Worm (Caenorhabditis elegans): ENCODE measurements around the gene pno-1.

- TF ChIP-seq ztf-18 (tag; optimal IDR thresholded peaks at IDR 0.05) (no peak), snpc-4 (GFP tag; optimal IDR thresholded peaks at IDR 0.05) (no peak), snpc-4 (tag; optimal IDR thresholded peaks at IDR 0.05) (no peak), ceh-79 (tag; optimal IDR thresholded peaks at IDR 0.05) (no peak), F57A8.1 (GFP tag; optimal IDR thresholded peaks at IDR 0.05) (no peak), unc-130 (GFP tag; optimal IDR thresholded peaks at IDR 0.05) (no peak), ama-1 (optimal IDR thresholded peaks at IDR 0.05) (no peak), ama-1 (GFP tag; optimal IDR thresholded peaks at IDR 0.05) (no peak), hrde-1 (tag; optimal IDR thresholded peaks at IDR 0.05; ENCODE audit: borderline replicate concordance) (no peak), let-526 (GFP tag; IDR thresholded peaks at IDR 0.05) (no peak), aptf-3 (GFP tag; IDR thresholded peaks at IDR 0.05) (no peak)
Measured at ce11 chrII:9691839-9692238, 50.8 kb downstream of the pno-1 start, which contains the start of gene nlp-11.

Measured in whole organism, young adult.